Worm (Caenorhabditis elegans): Measurements from ENCODE around the gene acl-12.

acl-12 gene

ce11 chrX:7478476-7478875 is 36.1 kb upstream of the acl-12 start (continued):
- TF ChIP-seq ceh-8 (GFP tag; optimal IDR thresholded peaks at IDR 0.05) (no peak), sox-4 (tag; optimal IDR thresholded peaks at IDR 0.05) (no peak), unc-98 (GFP tag; IDR thresholded peaks at IDR 0.05) (no peak), elt-3 (tag; optimal IDR thresholded peaks at IDR 0.05) (no peak), irx-1 (tag; optimal IDR thresholded peaks at IDR 0.05) (no peak), snu-23 (GFP tag; optimal IDR thresholded peaks at IDR 0.05) (peak; percentile 8), zip-4 (GFP tag; optimal IDR thresholded peaks at IDR 0.05) (no peak), ceh-82 (tag; optimal IDR thresholded peaks at IDR 0.05) (peak in 1 of 3 experiments; percentile 16), dsc-1 (tag; optimal IDR thresholded peaks at IDR 0.05) (no peak), fkh-4 (tag; optimal IDR thresholded peaks at IDR 0.05; ENCODE audit: borderline replicate concordance) (no peak), aha-1 (tag; optimal IDR thresholded peaks at IDR 0.05) (no peak), ztf-4 (tag; optimal IDR thresholded peaks at IDR 0.05) (no peak), lir-3 (tag; optimal IDR thresholded peaks at IDR 0.05; ENCODE audit: poor library complexity) (no peak), ces-1 (GFP tag; optimal IDR thresholded peaks at IDR 0.05) (no peak), rnt-1 (tag; optimal IDR thresholded peaks at IDR 0.05) (peak; percentile 0), hlh-4 (tag; optimal IDR thresholded peaks at IDR 0.05) (no peak), nhr-77 (tag; optimal IDR thresholded peaks at IDR 0.05) (no peak), nhr-28 (tag; optimal IDR thresholded peaks at IDR 0.05) (no peak), mdl-1 (tag; optimal IDR thresholded peaks at IDR 0.05) (peak in 1 of 2 experiments; percentile 9), lin-15B (tag; optimal IDR thresholded peaks at IDR 0.05) (no peak), elt-2 (tag; optimal IDR thresholded peaks at IDR 0.05) (no peak), nhr-84 (tag; optimal IDR thresholded peaks at IDR 0.05) (no peak), nhr-11 (tag; optimal IDR thresholded peaks at IDR 0.05) (no peak), zag-1 (tag; optimal IDR thresholded peaks at IDR 0.05) (no peak), ceh-90 (tag; optimal IDR thresholded peaks at IDR 0.05) (no peak), tlp-1 (tag; optimal IDR thresholded peaks at IDR 0.05) (no peak), nhr-237 (tag; optimal IDR thresholded peaks at IDR 0.05) (no peak), lsy-2 (tag; optimal IDR thresholded peaks at IDR 0.05) (peak in 1 of 2 experiments; percentile 15), C34B4.2 (tag; optimal IDR thresholded peaks at IDR 0.05) (no peak), Y116A8C.19 (tag; optimal IDR thresholded peaks at IDR 0.05; ENCODE audit: borderline replicate concordance) (no peak), fkh-10 (GFP tag; optimal IDR thresholded peaks at IDR 0.05) (no peak), nhr-85 (tag) (peak; percentile 21), isw-1 (GFP tag; IDR thresholded peaks at IDR 0.05) (no peak), F16B12.6 (tag; optimal IDR thresholded peaks at IDR 0.05) (peak; percentile 21), lin-13 (GFP tag; optimal IDR thresholded peaks at IDR 0.05) (no peak), ztf-11 (tag; optimal IDR thresholded peaks at IDR 0.05) (no peak), nhr-76 (tag; optimal IDR thresholded peaks at IDR 0.05) (no peak), ceh-88 (GFP tag; IDR thresholded peaks at IDR 0.05) (no peak), tbx-2 (tag; optimal IDR thresholded peaks at IDR 0.05) (no peak), egl-13 (tag; optimal IDR thresholded peaks at IDR 0.05) (no peak), aly-2 (tag; optimal IDR thresholded peaks at IDR 0.05) (no peak), nhr-71 (tag; optimal IDR thresholded peaks at IDR 0.05) (no peak), sptf-1 (tag; optimal IDR thresholded peaks at IDR 0.05) (no peak), fos-1 (tag; optimal IDR thresholded peaks at IDR 0.05) (no peak), unc-86 (tag; optimal IDR thresholded peaks at IDR 0.05) (no peak), C16A3.4 (tag; optimal IDR thresholded peaks at IDR 0.05) (no peak), ama-1 (optimal IDR thresholded peaks at IDR 0.05) (no peak), lin-35 (GFP tag; optimal IDR thresholded peaks at IDR 0.05) (peak in 1 of 2 experiments; percentile 18), C04F5.9 (tag; optimal IDR thresholded peaks at IDR 0.05) (no peak), nhr-20 (tag; optimal IDR thresholded peaks at IDR 0.05) (no peak), unc-130 (tag; optimal IDR thresholded peaks at IDR 0.05) (no peak), ceh-63 (GFP tag; optimal IDR thresholded peaks at IDR 0.05) (no peak), nhr-19 (GFP tag; conservative IDR thresholded peaks at IDR 0.05) (no peak), pax-3 (tag; optimal IDR thresholded peaks at IDR 0.05) (peak; percentile 42), alr-1 (tag; optimal IDR thresholded peaks at IDR 0.05; ENCODE audit: borderline replicate concordance) (no peak)
